Worm (Caenorhabditis elegans): ENCODE data around the gene gstk-2.

The gstk-2 gene

DNA sequence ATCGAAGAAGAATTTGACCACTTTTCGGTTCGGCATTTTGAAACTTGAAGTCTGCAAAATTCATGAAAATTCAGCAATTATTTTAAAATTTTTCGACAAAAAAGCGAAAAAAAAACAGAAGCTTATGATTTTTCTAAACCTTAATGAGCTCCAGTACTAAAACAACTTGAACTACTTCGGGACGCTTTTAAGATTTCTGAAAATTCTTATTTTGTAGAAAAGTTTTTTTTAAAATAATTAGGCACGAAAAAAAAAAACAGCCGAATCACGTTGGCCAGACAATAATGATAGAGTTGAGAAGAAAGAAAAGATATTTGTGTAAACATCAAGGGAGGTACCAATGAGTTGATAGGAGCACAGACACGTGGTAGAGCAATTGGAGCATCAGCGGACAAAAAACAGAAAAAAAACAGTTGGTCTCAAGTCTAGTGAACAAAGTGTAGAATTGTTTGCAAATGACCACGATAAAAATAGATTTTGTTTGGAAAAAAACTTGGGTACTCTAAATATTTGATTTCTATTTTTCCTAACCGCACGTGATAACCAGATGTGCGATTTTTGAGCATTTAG lies at the start of gene gstk-2:
gstk-2 (minus strand) TSS at position 51 of the 570 bp plus-strand sequence.
- TF ChIP-seq pha-4 (tag; optimal IDR thresholded peaks at IDR 0.05) (peak; percentile 90), egl-27 (tag; optimal IDR thresholded peaks at IDR 0.05) (no peak), nfya-1 (tag; optimal IDR thresholded peaks at IDR 0.05; ENCODE audit: insufficient read depth) (peak; percentile 45), egl-5 (tag; optimal IDR thresholded peaks at IDR 0.05) (peak; percentile 2), lin-39 (tag; optimal IDR thresholded peaks at IDR 0.05) (peak; percentile 5)

DNA sequence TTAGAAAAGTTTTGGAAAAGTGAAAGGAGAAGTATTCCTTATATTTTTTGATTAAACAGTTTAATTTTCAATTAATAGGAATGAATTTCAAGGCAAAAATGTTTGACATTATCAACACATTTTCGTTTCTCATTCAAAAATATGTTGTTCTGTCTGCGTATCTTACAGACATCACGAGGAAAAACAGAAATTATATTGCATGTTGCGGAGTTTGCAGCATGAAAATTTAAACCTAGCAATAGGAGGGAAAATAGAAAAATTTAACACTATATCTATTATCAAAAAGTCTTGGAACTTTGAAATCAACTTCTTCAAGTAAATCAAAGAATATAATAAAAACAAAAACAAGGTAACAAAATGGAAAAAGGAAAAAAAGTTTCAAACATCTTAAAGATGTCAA lies 49.0 kb upstream of the gstk-2 start:
- TF ChIP-seq mdl-1 (tag; optimal IDR thresholded peaks at IDR 0.05) (no peak), elt-2 (tag; optimal IDR thresholded peaks at IDR 0.05) (peak; percentile 18)

DNA sequence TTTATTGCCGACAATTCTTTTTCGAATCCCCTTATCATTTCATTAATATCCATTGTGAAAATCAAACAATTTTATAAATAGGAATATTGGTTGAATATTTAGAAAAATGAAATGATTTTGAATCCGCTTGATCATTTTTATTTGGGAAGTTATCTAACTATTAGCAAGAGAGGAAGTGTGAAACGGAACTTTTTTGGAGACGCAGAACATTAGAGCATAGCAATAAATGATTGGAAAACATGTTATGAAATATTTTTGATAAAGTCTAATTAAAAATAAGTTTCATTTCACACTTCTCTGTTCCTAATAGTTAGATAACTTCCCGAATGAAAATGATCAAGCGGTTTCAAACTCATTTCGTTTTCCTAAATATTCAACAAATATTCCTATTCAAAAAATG lies 45.4 kb upstream of the gstk-2 start, which contains the start of gene F42C5.3:
F42C5.3 (minus strand) TSS at position 101 of the 400 bp plus-strand sequence.
- TF ChIP-seq ceh-16 (tag; optimal IDR thresholded peaks at IDR 0.05), result no peak
- TF ChIP-seq nhr-12 (tag; optimal IDR thresholded peaks at IDR 0.05), result no peak
- TF ChIP-seq nhr-11 (tag; optimal IDR thresholded peaks at IDR 0.05), result no peak
- TF ChIP-seq unc-39 (tag; optimal IDR thresholded peaks at IDR 0.05), result no peak
- TF ChIP-seq nhr-67 (tag; optimal IDR thresholded peaks at IDR 0.05), result no peak
- TF ChIP-seq zag-1 (tag; optimal IDR thresholded peaks at IDR 0.05), result no peak
- TF ChIP-seq jun-1 (tag; optimal IDR thresholded peaks at IDR 0.05), result no peak
- no peak for TF ChIP-seq unc-62 (GFP tag; optimal IDR thresholded peaks at IDR 0.05)
- no peak for TF ChIP-seq hmg-11 (tag; optimal IDR thresholded peaks at IDR 0.05)
- no peak for TF ChIP-seq aly-2 (tag; optimal IDR thresholded peaks at IDR 0.05)
- TF ChIP-seq elt-1 (tag; optimal IDR thresholded peaks at IDR 0.05), result no peak
- no peak for TF ChIP-seq mml-1 (tag; optimal IDR thresholded peaks at IDR 0.05)
- TF ChIP-seq eor-1 (tag; optimal IDR thresholded peaks at IDR 0.05), result no peak
- no peak for TF ChIP-seq nfya-1 (tag; optimal IDR thresholded peaks at IDR 0.05; ENCODE audit: insufficient read depth)
- no peak for TF ChIP-seq ama-1 (optimal IDR thresholded peaks at IDR 0.05)

DNA sequence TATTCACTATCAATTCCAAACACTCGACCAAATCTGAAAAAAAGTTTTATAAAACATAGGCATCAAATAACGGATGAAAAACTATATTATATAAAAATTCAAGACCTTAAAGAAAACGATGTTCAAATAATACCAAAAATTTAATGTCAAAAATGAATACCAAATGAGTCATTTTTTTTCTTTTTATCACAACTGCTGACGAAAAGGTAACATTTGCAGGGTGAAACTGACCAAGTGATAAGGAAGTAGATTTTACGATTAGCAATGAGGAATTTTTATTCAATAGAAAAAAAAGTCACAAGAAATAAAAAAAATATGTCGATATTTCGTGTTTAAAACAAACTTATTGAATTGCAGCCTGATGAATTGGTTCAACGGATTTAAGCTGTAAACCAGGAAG lies 43.8 kb upstream of the gstk-2 start, which contains the start of gene C06E4.8:
C06E4.8 (minus strand) TSS at position 37 of the 400 bp plus-strand sequence.
- TF ChIP-seq elt-2 (tag; optimal IDR thresholded peaks at IDR 0.05) (peak; percentile 6), unc-62 (GFP tag; optimal IDR thresholded peaks at IDR 0.05) (no peak)

DNA sequence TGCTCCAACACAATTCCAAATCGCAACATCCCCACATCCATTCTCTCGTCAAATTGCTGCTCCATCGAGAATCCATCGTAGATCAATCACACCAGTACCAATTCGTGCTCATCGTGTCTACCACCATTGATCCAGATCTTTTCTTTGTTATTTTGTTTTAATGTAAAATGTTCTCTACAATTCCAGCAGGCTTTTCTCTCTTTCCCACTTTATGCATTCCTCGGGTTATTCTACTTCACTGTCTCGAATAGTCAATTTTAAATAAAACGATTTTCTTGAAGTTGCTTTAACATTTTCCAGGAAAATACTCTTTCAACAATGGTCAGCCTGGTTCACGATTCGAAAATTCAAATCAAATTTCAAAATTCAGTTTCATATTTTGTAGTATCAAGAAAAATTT lies 40.9 kb upstream of the gstk-2 start, which contains the start of gene C06E4.1:
C06E4.1 (plus strand) TSS at position 301 of the 400 bp plus-strand sequence.
- no peak for TF ChIP-seq elt-2 (tag; optimal IDR thresholded peaks at IDR 0.05)
- TF ChIP-seq elt-3 (tag; optimal IDR thresholded peaks at IDR 0.05), result no peak
- no peak for TF ChIP-seq hmg-11 (tag; optimal IDR thresholded peaks at IDR 0.05)
- TF ChIP-seq jun-1 (tag; optimal IDR thresholded peaks at IDR 0.05), result no peak
- no peak for TF ChIP-seq mml-1 (tag; optimal IDR thresholded peaks at IDR 0.05)
- TF ChIP-seq nhr-237 (tag; optimal IDR thresholded peaks at IDR 0.05), result no peak
- TF ChIP-seq eor-1 (tag; optimal IDR thresholded peaks at IDR 0.05), result no peak
- no peak for TF ChIP-seq nhr-23 (tag; optimal IDR thresholded peaks at IDR 0.05)
- TF ChIP-seq ztf-4 (tag; optimal IDR thresholded peaks at IDR 0.05), result no peak
- no peak for TF ChIP-seq snpc-4 (tag; optimal IDR thresholded peaks at IDR 0.05)
- TF ChIP-seq nhr-12 (tag; optimal IDR thresholded peaks at IDR 0.05), result no peak
- no peak for TF ChIP-seq sea-2 (GFP tag; optimal IDR thresholded peaks at IDR 0.05)
- TF ChIP-seq nhr-28 (tag; optimal IDR thresholded peaks at IDR 0.05), result no peak
- no peak for TF ChIP-seq egl-27 (tag; optimal IDR thresholded peaks at IDR 0.05)
- no peak for TF ChIP-seq ceh-9 (tag; optimal IDR thresholded peaks at IDR 0.05)
- TF ChIP-seq ZK546.5 (tag; optimal IDR thresholded peaks at IDR 0.05), result no peak
- no peak for TF ChIP-seq nhr-43 (tag; optimal IDR thresholded peaks at IDR 0.05; ENCODE audit: poor library complexity, severe bottlenecking)
- no peak for TF ChIP-seq aly-2 (tag; optimal IDR thresholded peaks at IDR 0.05)

DNA sequence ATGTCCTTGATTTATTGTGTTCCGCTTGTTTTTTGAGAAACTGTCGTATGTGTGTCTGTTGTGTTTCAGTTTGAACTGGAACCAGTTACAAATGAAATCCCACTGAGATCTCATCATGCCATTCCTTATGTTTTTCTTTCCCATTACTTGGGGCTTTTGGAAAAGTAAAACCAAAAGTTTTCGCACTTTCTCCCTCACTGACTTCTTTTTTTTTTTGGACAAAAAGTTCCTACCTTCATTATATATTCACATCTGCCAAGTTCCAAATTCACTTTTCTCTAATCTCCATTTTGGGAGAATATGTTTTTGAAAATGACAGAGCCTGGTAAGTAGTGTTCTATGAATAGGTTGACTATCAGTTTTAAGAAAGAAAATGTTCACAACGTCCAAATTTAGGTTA lies 34.6 kb upstream of the gstk-2 start, which contains the start of gene C06E4.2:
C06E4.2 (plus strand) TSS at position 301 of the 400 bp plus-strand sequence.
- TF ChIP-seq ceh-9 (tag; optimal IDR thresholded peaks at IDR 0.05), result no peak
